Worm (Caenorhabditis elegans) whole organism, L4 larva: ENCODE data around the gene idpb-2.

Source experiments
- F10B5.3 ChIP-seq: sonication (generic microtip); optimal IDR thresholded peaks from 2 replicates; lab custom pipeline; 2016; ENCODE audit warnings: mild to moderate bottlenecking, missing genetic modification characterization, missing compliant biosample characterization
- ZK337.2 ChIP-seq: fragments of 200-800 bp; sonication (Bioruptor generic); IDR thresholded peaks from 2 replicates; pipeline ENCODE4 v1.3.6; 2022; ENCODE audit warnings: missing genetic modification reagents, missing genetic modification characterization, missing compliant biosample characterization
- dmd-6 ChIP-seq: fragments of 200-800 bp; sonication (Bioruptor generic); IDR thresholded peaks from 2 replicates; pipeline ENCODE4 v1.3.6; 2022; ENCODE audit warnings: missing genetic modification reagents, missing genetic modification characterization, missing compliant biosample characterization
- hlh-11 ChIP-seq: fragments of 200-800 bp; sonication (Bioruptor generic); optimal IDR thresholded peaks from 2 replicates; lab custom pipeline; 2018; ENCODE audit warnings: mild to moderate bottlenecking, missing genetic modification characterization, missing compliant biosample characterization
- nhr-25 ChIP-seq: sonication (generic microtip); optimal IDR thresholded peaks from 2 replicates; lab custom pipeline; 2017; ENCODE audit warnings: missing genetic modification characterization, mild to moderate bottlenecking, missing compliant biosample characterization, antibody characterized with exemption, moderate library complexity, borderline replicate concordance; ENCODE audit not compliant: insufficient read depth
- ztf-11 ChIP-seq: fragments of 150-350 bp; optimal IDR thresholded peaks from 2 replicates; lab custom pipeline; 2014; ENCODE audit warnings: missing biosample characterization, missing genetic modification characterization

DNA sequence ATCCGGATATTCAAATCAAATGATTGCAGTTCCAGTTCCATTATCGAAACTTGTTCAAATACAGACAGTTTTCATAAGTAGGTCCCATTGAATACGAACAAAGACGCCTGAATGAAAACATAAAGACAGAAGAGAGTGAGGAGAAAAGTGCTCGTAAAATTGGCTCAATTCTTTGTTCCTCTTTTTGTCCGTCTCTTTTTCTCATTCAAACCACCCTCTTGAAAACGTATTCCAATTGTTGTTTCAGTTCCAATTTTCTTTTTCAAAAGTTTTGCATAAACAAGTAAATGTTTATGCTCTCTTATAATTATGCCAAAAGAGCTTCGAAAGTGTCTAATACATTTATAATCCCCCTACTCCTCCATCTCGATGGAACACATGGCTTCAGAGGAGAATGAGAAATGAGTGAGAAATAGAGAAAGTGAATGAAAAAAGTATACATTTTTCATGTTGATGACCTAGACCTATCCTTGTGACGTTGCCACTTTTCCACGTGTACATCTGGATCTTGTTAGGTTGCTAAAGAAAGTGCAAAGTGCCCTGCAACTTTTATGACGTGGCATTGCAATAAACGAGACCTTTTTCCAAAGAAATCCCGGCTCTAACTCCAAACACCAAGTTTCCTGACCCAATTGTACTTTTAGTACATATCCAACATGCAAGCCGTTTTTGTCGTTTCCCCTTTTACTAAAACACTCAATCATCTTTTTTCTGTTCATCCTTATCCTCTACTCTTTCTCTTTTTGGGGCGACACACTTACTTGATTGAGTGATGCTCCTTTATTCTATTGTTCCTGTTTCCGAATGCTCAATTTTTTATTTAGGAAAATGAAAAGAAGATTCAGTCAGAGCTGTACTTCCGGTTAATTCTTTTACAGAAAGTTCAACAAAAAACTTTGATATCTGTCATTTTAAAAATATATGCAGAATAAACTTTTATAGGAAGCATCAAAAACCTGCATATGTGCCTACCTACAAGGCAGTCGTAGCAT lies 22.9 kb downstream of the idpb-2 start:
- TF ChIP-seq nhr-25 (tag; lab: Kevin White, UChicago), result no peak
- no peak for TF ChIP-seq hlh-11 (tag; lab: Kevin White, UChicago)
- no peak for TF ChIP-seq ztf-11
- no peak for TF ChIP-seq dmd-6
- no peak for TF ChIP-seq F10B5.3 (tag; lab: Kevin White, UChicago)
- no peak for TF ChIP-seq ZK337.2 (GFP tag; lab: Robert Waterston, UW)
